Fruit fly (Drosophila melanogaster) whole organism: ENCODE measurements around the gene Sfp24Bc.

Experiments used
- CG8478 ChIP-seq: fragments of >200 bp; optimal IDR thresholded peaks from 2 replicates; lab custom pipeline; 2018; ENCODE audit warnings: inconsistent platforms
- Dll ChIP-seq: fragments of >200 bp; optimal IDR thresholded peaks from 2 replicates; lab custom pipeline; 2017
- psq ChIP-seq: fragments of >200 bp; optimal IDR thresholded peaks from 2 replicates; lab custom pipeline; 2017

dm6 chr2L:3703260-3703659, 32.9 kb upstream of the Sfp24Bc start, which contains the start of gene CG2816:
- TF ChIP-seq CG8478 (lab: Kevin White, UChicago) = no peak
- no peak for TF ChIP-seq psq (lab: Kevin White, UChicago)
- no peak for TF ChIP-seq Dll (lab: Kevin White, UChicago)
